Worm (Caenorhabditis elegans) whole organism, young adult: ENCODE measurements around the gene ZK1073.1.

Experiments used
- K12H6.12 ChIP-seq: fragments of 200-800 bp; sonication (Bioruptor generic); optimal IDR thresholded peaks from 2 replicates; lab custom pipeline; 2018; ENCODE audit warnings: mild to moderate bottlenecking, missing genetic modification characterization, missing compliant biosample characterization
- Y79H2A.3 ChIP-seq: fragments of 200-800 bp; sonication (Bioruptor generic); conservative IDR thresholded peaks from 2 replicates; pipeline ENCODE4 v1.3.6; 2022; ENCODE audit warnings: missing genetic modification reagents, missing genetic modification characterization, missing compliant biosample characterization
- ama-1 ChIP-seq, 3 experiments: fragments of 150-350 bp in 1 of 3; sonication (generic microtip) in 2 of 3; optimal IDR thresholded peaks; 2 replicates each; lab custom pipeline; 2014 to 2018; ENCODE audit warnings: missing biosample characterization in 2 of 3, missing genetic modification characterization in 2 of 3, missing genetic modification reagents in 2 of 3
- attf-6 ChIP-seq: fragments of 200-800 bp; sonication (Bioruptor generic); IDR thresholded peaks from 2 replicates; pipeline ENCODE4 v1.3.6; 2022; ENCODE audit warnings: missing genetic modification reagents, missing genetic modification characterization, missing compliant biosample characterization
- ceh-27 ChIP-seq: fragments of 200-800 bp; sonication (Bioruptor generic); optimal IDR thresholded peaks from 2 replicates; lab custom pipeline; 2018; ENCODE audit warnings: mild to moderate bottlenecking, missing genetic modification characterization, moderate library complexity, missing compliant biosample characterization
- chd-7 ChIP-seq: sonication (generic microtip); optimal IDR thresholded peaks from 2 replicates; lab custom pipeline; 2016; ENCODE audit warnings: mild to moderate bottlenecking, missing genetic modification characterization, moderate library complexity, missing compliant biosample characterization
- dpff-1 ChIP-seq: sonication (generic microtip); optimal IDR thresholded peaks from 2 replicates; lab custom pipeline; 2017; ENCODE audit warnings: mild to moderate bottlenecking, missing genetic modification characterization, missing compliant biosample characterization
- efl-1 ChIP-seq: fragments of 150-350 bp; optimal IDR thresholded peaks from 2 replicates; lab custom pipeline; 2014; ENCODE audit warnings: missing biosample characterization, missing genetic modification reagents, missing genetic modification characterization
- mxl-1 ChIP-seq: sonication (generic microtip); optimal IDR thresholded peaks from 2 replicates; lab custom pipeline; 2016; ENCODE audit warnings: missing genetic modification characterization, missing compliant biosample characterization
- sdz-38 ChIP-seq: sonication (generic microtip); optimal IDR thresholded peaks from 2 replicates; lab custom pipeline; 2016; ENCODE audit warnings: missing genotype, missing genetic modification characterization, missing compliant biosample characterization
- unc-62 ChIP-seq: fragments of 150-350 bp; optimal IDR thresholded peaks from 2 replicates; lab custom pipeline; 2014; ENCODE audit warnings: missing biosample characterization, missing genetic modification reagents, missing genetic modification characterization

DNA sequence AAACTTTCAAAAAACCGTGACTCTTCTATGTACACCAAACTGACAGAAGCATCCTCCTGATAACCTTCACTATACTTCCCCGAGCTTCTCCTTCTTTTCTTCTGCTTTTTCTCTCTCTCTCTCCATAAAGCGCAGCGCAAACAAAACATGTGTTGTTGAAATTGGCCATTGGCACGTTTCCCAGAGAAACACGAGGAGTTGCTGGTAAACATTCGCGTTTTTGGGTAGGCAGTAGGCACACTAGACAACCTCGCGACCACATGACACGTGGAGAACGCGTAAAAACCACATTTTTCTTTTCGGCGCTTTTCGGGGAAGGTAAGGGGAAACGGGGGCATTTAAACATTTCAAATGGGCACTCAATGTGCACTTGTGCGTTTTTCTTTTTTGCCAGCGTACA is 2.4 kb upstream of the ZK1073.1 start:
- TF ChIP-seq ama-1 (optimal IDR thresholded peaks at IDR 0.05; lab: Kevin White, UChicago) (no peak), ama-1 (GFP tag; optimal IDR thresholded peaks at IDR 0.05; lab: Kevin White, UChicago) (no peak), ceh-27 (GFP tag; lab: Kevin White, UChicago) (no peak), Y79H2A.3 (GFP tag; lab: Robert Waterston, UW) (no peak), K12H6.12 (tag; lab: Kevin White, UChicago) (peak; percentile 71), unc-62 (GFP tag; lab: Kevin White, UChicago) (no peak), mxl-1 (tag; lab: Kevin White, UChicago) (no peak), sdz-38 (tag; lab: Kevin White, UChicago) (no peak), efl-1 (GFP tag; lab: Kevin White, UChicago) (no peak), attf-6 (GFP tag; lab: Robert Waterston, UW) (no peak), chd-7 (no peak), dpff-1 (tag; lab: Kevin White, UChicago) (no peak)
